Fruit fly (Drosophila melanogaster) whole organism, embryonic: Measurements from ENCODE around the gene crm.

Source experiments
- Aef1 ChIP-seq: fragments of 200-800 bp; sonication (Bioruptor generic); IDR thresholded peaks from 3 replicates; pipeline ENCODE4 v1.3.6; 2022; ENCODE audit warnings: missing biosample characterization, missing genetic modification characterization
- Bdp1 ChIP-seq: fragments of 200-800 bp; sonication (Bioruptor generic); optimal IDR thresholded peaks from 3 replicates; lab custom pipeline; 2016; ENCODE audit warnings: missing biosample characterization, missing genetic modification characterization
- CG11560 ChIP-seq: fragments of 200-800 bp; sonication (Bioruptor generic); IDR thresholded peaks from 3 replicates; pipeline ENCODE4 v1.3.6; 2022; ENCODE audit warnings: missing biosample characterization, missing genetic modification characterization
- CG11696 ChIP-seq: fragments of 200-800 bp; sonication (Bioruptor generic); IDR thresholded peaks from 2 replicates; pipeline ENCODE4 v1.3.6; 2022; ENCODE audit warnings: missing biosample characterization, missing genetic modification characterization
- CG12071 ChIP-seq: fragments of 200-800 bp; sonication (Bioruptor generic); optimal IDR thresholded peaks from 3 replicates; lab custom pipeline; 2018; ENCODE audit warnings: missing biosample characterization, mild to moderate bottlenecking, missing genetic modification characterization
- CG12659 ChIP-seq: fragments of 200-800 bp; sonication (Bioruptor generic); optimal IDR thresholded peaks from 3 replicates; lab custom pipeline; 2017; ENCODE audit warnings: mild to moderate bottlenecking, missing biosample characterization, missing genetic modification reagents, missing genetic modification characterization
- CG13894 ChIP-seq: fragments of 200-800 bp; sonication (Bioruptor generic); optimal IDR thresholded peaks from 3 replicates; lab custom pipeline; 2018; ENCODE audit warnings: missing biosample characterization, mild to moderate bottlenecking, missing genetic modification characterization, moderate library complexity
- CG14014 ChIP-seq: fragments of 200-800 bp; sonication (Bioruptor generic); IDR thresholded peaks from 2 replicates; pipeline ENCODE4 v1.3.6; 2022; ENCODE audit warnings: missing biosample characterization, missing genetic modification characterization
- CG17912 ChIP-seq: fragments of 200-800 bp; sonication (Bioruptor generic); optimal IDR thresholded peaks from 2 replicates; lab custom pipeline; 2018; ENCODE audit warnings: missing biosample characterization, mild to moderate bottlenecking, missing genetic modification characterization
- CG18011 ChIP-seq: fragments of 200-800 bp; sonication (Bioruptor generic); optimal IDR thresholded peaks from 2 replicates; lab custom pipeline; 2017; ENCODE audit warnings: missing biosample characterization, missing genetic modification characterization, mild to moderate bottlenecking, moderate library complexity, missing genotype
- CG2199 ChIP-seq: fragments of 200-800 bp; sonication (Bioruptor generic); IDR thresholded peaks from 3 replicates; pipeline ENCODE4 v1.3.6; 2022; ENCODE audit warnings: missing biosample characterization, missing genetic modification characterization
- CG2202 ChIP-seq: fragments of 200-800 bp; sonication (Bioruptor generic); optimal IDR thresholded peaks from 2 replicates; lab custom pipeline; 2018; ENCODE audit warnings: missing biosample characterization, mild to moderate bottlenecking, missing genetic modification characterization
- CG2678 ChIP-seq: fragments of 200-800 bp; sonication (Bioruptor generic); optimal IDR thresholded peaks from 3 replicates; lab custom pipeline; 2019; ENCODE audit warnings: missing biosample characterization, mild to moderate bottlenecking, missing genetic modification characterization, moderate library complexity
- CG34376 ChIP-seq: fragments of 200-800 bp; sonication (Bioruptor generic); optimal IDR thresholded peaks from 2 replicates; lab custom pipeline; 2018; ENCODE audit warnings: missing biosample characterization, mild to moderate bottlenecking, missing genetic modification characterization
- CG7839 ChIP-seq: fragments of 200-800 bp; sonication (Bioruptor generic); optimal IDR thresholded peaks from 3 replicates; lab custom pipeline; 2018; ENCODE audit warnings: missing biosample characterization, mild to moderate bottlenecking, missing genetic modification characterization, moderate library complexity
- CG9797 ChIP-seq: fragments of 200-800 bp; sonication (Bioruptor generic); optimal IDR thresholded peaks from 3 replicates; lab custom pipeline; 2018; ENCODE audit warnings: missing biosample characterization, mild to moderate bottlenecking, missing genetic modification characterization
- D19B ChIP-seq: fragments of 200-800 bp; sonication (Bioruptor generic); optimal IDR thresholded peaks from 2 replicates; lab custom pipeline; 2017; ENCODE audit warnings: missing biosample characterization, mild to moderate bottlenecking, missing genetic modification characterization
- Dfd ChIP-seq, 2 experiments: fragments of >200 bp; optimal IDR thresholded peaks; 2 replicates each; lab custom pipeline; 2017; ENCODE audit warnings: missing biosample characterization in 2 of 2, missing genetic modification characterization in 2 of 2
- Drgx ChIP-seq: fragments of 200-800 bp; sonication (Bioruptor generic); IDR thresholded peaks from 2 replicates; pipeline ENCODE4 v1.3.6; 2022; ENCODE audit warnings: missing biosample characterization, missing genetic modification characterization
- Fer1 ChIP-seq: fragments of 200-800 bp; sonication (Bioruptor generic); optimal IDR thresholded peaks from 2 replicates; lab custom pipeline; 2017; ENCODE audit warnings: missing biosample characterization, mild to moderate bottlenecking, missing genetic modification characterization
- Hmx ChIP-seq: fragments of 200-800 bp; sonication (Bioruptor generic); optimal IDR thresholded peaks from 2 replicates; lab custom pipeline; 2016; ENCODE audit warnings: missing biosample characterization, missing genetic modification characterization
- Jarid2 ChIP-seq: fragments of 200-800 bp; sonication (Bioruptor generic); optimal IDR thresholded peaks from 3 replicates; lab custom pipeline; 2017; ENCODE audit warnings: mild to moderate bottlenecking, missing biosample characterization, missing genetic modification reagents, missing genetic modification characterization
- Lim3 ChIP-seq: fragments of 200-800 bp; sonication (Bioruptor generic); IDR thresholded peaks from 2 replicates; pipeline ENCODE4 v1.3.6; 2022; ENCODE audit warnings: missing biosample characterization, missing genetic modification characterization
- Oaz ChIP-seq: fragments of 200-800 bp; sonication (Bioruptor generic); IDR thresholded peaks from 2 replicates; pipeline ENCODE4 v1.3.6; 2022; ENCODE audit warnings: missing biosample characterization, missing genetic modification characterization
- Oli ChIP-seq: fragments of 200-800 bp; sonication (Bioruptor generic); optimal IDR thresholded peaks from 2 replicates; lab custom pipeline; 2018; ENCODE audit warnings: missing biosample characterization, mild to moderate bottlenecking, missing genetic modification characterization, moderate library complexity
- Opbp ChIP-seq: fragments of 200-800 bp; sonication (Bioruptor generic); IDR thresholded peaks from 3 replicates; pipeline ENCODE4 v1.3.6; 2022; ENCODE audit warnings: missing biosample characterization, missing genetic modification characterization; ENCODE audit not compliant: partially characterized antibody
- Ravus ChIP-seq: fragments of 200-800 bp; sonication (Bioruptor generic); IDR thresholded peaks from 2 replicates; pipeline ENCODE4 v1.3.6; 2022; ENCODE audit warnings: missing biosample characterization, missing genetic modification characterization
- ase ChIP-seq: fragments of 200-800 bp; sonication (Bioruptor generic); IDR thresholded peaks from 3 replicates; pipeline ENCODE4 v1.3.6; 2022; ENCODE audit warnings: missing biosample characterization, missing genetic modification characterization
- bab2 ChIP-seq: fragments of 200-800 bp; sonication (Bioruptor generic); optimal IDR thresholded peaks from 2 replicates; lab custom pipeline; 2016; ENCODE audit warnings: missing biosample characterization, missing genetic modification characterization
- br ChIP-seq: fragments of >200 bp; optimal IDR thresholded peaks from 2 replicates; lab custom pipeline; 2017
- cas ChIP-seq: fragments of 200-800 bp; sonication (Bioruptor generic); IDR thresholded peaks from 2 replicates; pipeline ENCODE4 v1.3.6; 2022; ENCODE audit warnings: missing biosample characterization, missing genetic modification characterization
- cato ChIP-seq: fragments of 200-800 bp; sonication (Bioruptor generic); optimal IDR thresholded peaks from 2 replicates; lab custom pipeline; 2016; ENCODE audit warnings: missing biosample characterization, missing genetic modification characterization, borderline replicate concordance
- dati ChIP-seq: fragments of 200-800 bp; sonication (Bioruptor generic); IDR thresholded peaks from 2 replicates; pipeline ENCODE4 v1.3.6; 2022; ENCODE audit warnings: missing biosample characterization, missing genetic modification characterization
- dimm ChIP-seq: fragments of 200-800 bp; sonication (Bioruptor generic); IDR thresholded peaks from 2 replicates; pipeline ENCODE4 v1.3.6; 2022; ENCODE audit warnings: missing biosample characterization, missing genetic modification characterization
- disco-r ChIP-seq: fragments of 200-800 bp; sonication (Bioruptor generic); optimal IDR thresholded peaks from 2 replicates; lab custom pipeline; 2016; ENCODE audit warnings: missing biosample characterization, missing genetic modification characterization
- fd96Cb ChIP-seq: fragments of 200-800 bp; sonication (Bioruptor generic); optimal IDR thresholded peaks from 2 replicates; lab custom pipeline; 2018; ENCODE audit warnings: missing biosample characterization, mild to moderate bottlenecking, missing genetic modification characterization, moderate library complexity
- grn ChIP-seq: fragments of 200-800 bp; sonication (Bioruptor generic); optimal IDR thresholded peaks from 3 replicates; lab custom pipeline; 2017; ENCODE audit warnings: missing biosample characterization, missing genetic modification characterization
- kay ChIP-seq: fragments of 200-800 bp; sonication (Bioruptor generic); optimal IDR thresholded peaks from 2 replicates; lab custom pipeline; 2016; ENCODE audit warnings: missing biosample characterization, missing genetic modification characterization
- klu ChIP-seq: fragments of 200-800 bp; sonication (Bioruptor generic); IDR thresholded peaks from 2 replicates; pipeline ENCODE4 v1.3.6; 2022; ENCODE audit warnings: missing biosample characterization, missing genetic modification characterization
- lmd ChIP-seq: fragments of 200-800 bp; sonication (Bioruptor generic); IDR thresholded peaks from 2 replicates; pipeline ENCODE4 v1.3.6; 2022; ENCODE audit warnings: missing biosample characterization, missing genetic modification characterization
- nau ChIP-seq: fragments of 200-800 bp; sonication (Bioruptor generic); optimal IDR thresholded peaks from 3 replicates; lab custom pipeline; 2017; ENCODE audit warnings: missing biosample characterization, mild to moderate bottlenecking, missing genetic modification characterization, missing genetic modification reagents
- nom ChIP-seq: fragments of 200-800 bp; sonication (Bioruptor generic); optimal IDR thresholded peaks from 2 replicates; lab custom pipeline; 2017; ENCODE audit warnings: missing biosample characterization, missing genetic modification characterization, mild to moderate bottlenecking, moderate library complexity, missing genetic modification reagents
- prd ChIP-seq, 3 experiments: fragments of >200 bp in 2 of 3; fragments of 200-800 bp in 1 of 3; sonication (Bioruptor generic) in 1 of 3; optimal IDR thresholded peaks in 2 of 3; IDR thresholded peaks in 1 of 3; 2 replicates in 2 of 3; 3 replicates in 1 of 3; pipeline versions ENCODE4 v1.3.6 to Lab custom; 2017 to 2022; ENCODE audit warnings: missing biosample characterization in 1 of 3, missing genetic modification characterization in 1 of 3
- seq ChIP-seq: fragments of 200-800 bp; sonication (Bioruptor generic); IDR thresholded peaks from 2 replicates; pipeline ENCODE4 v1.3.6; 2022; ENCODE audit warnings: missing biosample characterization, missing genetic modification characterization
- so ChIP-seq: fragments of 200-800 bp; sonication (Bioruptor generic); IDR thresholded peaks from 3 replicates; pipeline ENCODE4 v1.3.6; 2022; ENCODE audit warnings: missing biosample characterization, missing genetic modification characterization
- ssp ChIP-seq: fragments of 200-800 bp; sonication (Bioruptor generic); IDR thresholded peaks from 2 replicates; pipeline ENCODE4 v1.3.6; 2022; ENCODE audit warnings: missing biosample characterization, missing genetic modification characterization
- stwl ChIP-seq: fragments of 200-800 bp; sonication (Bioruptor generic); optimal IDR thresholded peaks from 3 replicates; lab custom pipeline; 2018; ENCODE audit warnings: missing biosample characterization, mild to moderate bottlenecking, missing genetic modification characterization, moderate library complexity
- tap ChIP-seq: fragments of 200-800 bp; optimal IDR thresholded peaks from 3 replicates; lab custom pipeline; 2019; ENCODE audit warnings: missing biosample characterization, mild to moderate bottlenecking, missing genetic modification characterization, moderate library complexity
- tup ChIP-seq: fragments of 200-800 bp; sonication (Bioruptor generic); optimal IDR thresholded peaks from 2 replicates; lab custom pipeline; 2016; ENCODE audit warnings: missing biosample characterization, mild to moderate bottlenecking, missing genetic modification characterization, moderate library complexity
- wor ChIP-seq: fragments of 200-800 bp; sonication (Bioruptor generic); IDR thresholded peaks from 2 replicates; pipeline ENCODE4 v1.3.6; 2022; ENCODE audit warnings: missing biosample characterization, missing genetic modification characterization
- z ChIP-seq: fragments of 200-800 bp; sonication (Bioruptor generic); IDR thresholded peaks from 3 replicates; pipeline ENCODE4 v1.3.6; 2022; ENCODE audit warnings: missing biosample characterization, missing genetic modification characterization

Gene crm

dm6 chrX:2744042-2744441 is 5.5 kb upstream of the crm start, which contains the start of gene Syx4 (continued):
- TF ChIP-seq CG18011 (GFP tag; lab: Kevin White, UChicago) (peak; percentile 80), cato (GFP tag; lab: Kevin White, UChicago) (peak; percentile 25), so (GFP tag; lab: Robert Waterston, UW) (peak; percentile 92), CG17912 (GFP tag; lab: Kevin White, UChicago) (no peak), disco-r (GFP tag; lab: Kevin White, UChicago) (peak; percentile 77), CG9797 (GFP tag; lab: Kevin White, UChicago) (no peak), seq (GFP tag; lab: Robert Waterston, UW) (peak; percentile 90), prd (optimal IDR thresholded peaks at IDR 0.05; lab: Kevin White, UChicago) (no peak), prd (GFP tag; IDR thresholded peaks at IDR 0.05; lab: Robert Waterston, UW) (peak; percentile 85), CG2678 (tag; lab: Kevin White, UChicago) (peak; percentile 96), lmd (GFP tag; lab: Robert Waterston, UW) (peak; percentile 87), CG7839 (peak; percentile 95), Dfd (GFP tag; optimal IDR thresholded peaks at IDR 0.05; lab: Kevin White, UChicago) (no peak), cas (peak; percentile 71; the same call in 1 of the 2 replicates), Oli (tag; lab: Kevin White, UChicago) (peak; percentile 91), Ravus (GFP tag; lab: Robert Waterston, UW) (peak; percentile 69), CG14014 (peak; percentile 91), tup (GFP tag; lab: Kevin White, UChicago) (peak; percentile 86), wor (GFP tag; lab: Robert Waterston, UW) (peak; percentile 73), CG2202 (tag; lab: Kevin White, UChicago) (peak; percentile 61), stwl (tag; lab: Kevin White, UChicago) (no peak), Drgx (GFP tag; lab: Robert Waterston, UW) (peak; percentile 96), CG34376 (peak; percentile 33), D19B (GFP tag; lab: Kevin White, UChicago) (peak; percentile 63), CG11560 (peak; percentile 71; the same call in 2 of the 3 replicates), ase (GFP tag; lab: Robert Waterston, UW) (peak; percentile 87), Lim3 (GFP tag; lab: Robert Waterston, UW) (peak; percentile 53; the same call in 1 of the 2 replicates), ssp (peak; percentile 68), CG13894 (tag; lab: Kevin White, UChicago) (peak; percentile 86), Fer1 (GFP tag; lab: Kevin White, UChicago) (peak; percentile 96), Jarid2 (peak; percentile 67), Oaz (GFP tag; lab: Robert Waterston, UW) (peak; percentile 90), nau (GFP tag; lab: Kevin White, UChicago) (peak; percentile 89), Opbp (GFP tag; lab: Robert Waterston, UW) (no peak), dimm (GFP tag; lab: Robert Waterston, UW) (peak; percentile 75), Bdp1 (GFP tag; lab: Kevin White, UChicago) (peak; percentile 72), z (no peak), kay (GFP tag; lab: Kevin White, UChicago) (peak; percentile 73), grn (GFP tag; lab: Kevin White, UChicago) (peak; percentile 52), bab2 (GFP tag; lab: Kevin White, UChicago) (peak; percentile 89), dati (peak; percentile 26; the same call in 1 of the 2 replicates), Aef1 (GFP tag; lab: Robert Waterston, UW) (peak; percentile 86), CG11696 (GFP tag; lab: Robert Waterston, UW) (peak; percentile 98), CG12071 (GFP tag; lab: Kevin White, UChicago) (peak; percentile 94), CG2199 (peak; percentile 79; the same call in 2 of the 3 replicates), br (lab: Kevin White, UChicago) (no peak), Hmx (GFP tag; lab: Kevin White, UChicago) (peak; percentile 54), fd96Cb (peak; percentile 87), CG12659 (GFP tag; lab: Kevin White, UChicago) (peak; percentile 92), tap (tag; lab: Kevin White, UChicago) (peak; percentile 93), nom (GFP tag; lab: Kevin White, UChicago) (peak; percentile 68), klu (peak; percentile 56; the same call in 1 of the 2 replicates)
